Worm (Caenorhabditis elegans): ENCODE data around the gene ZK353.2.

Gene ZK353.2

ce11 chrIII:8358213-8358672, 40.3 kb upstream of the ZK353.2 start, which contains the start of the genes R05D3.8 and rfp-1 (continued):
- peak; percentile 84 for TF ChIP-seq hlh-30 (tag; optimal IDR thresholded peaks at IDR 0.05; ENCODE audit: insufficient read depth)
- TF ChIP-seq Y5F2A.4 (GFP tag; optimal IDR thresholded peaks at IDR 0.05): no peak
- TF ChIP-seq D1046.2 (GFP tag; IDR thresholded peaks at IDR 0.05): no peak
- TF ChIP-seq ama-1 (optimal IDR thresholded peaks at IDR 0.05): no peak
- peak; percentile 89 for TF ChIP-seq nhr-11 (tag; optimal IDR thresholded peaks at IDR 0.05)
- TF ChIP-seq lin-39 (tag; optimal IDR thresholded peaks at IDR 0.05): no peak
- TF ChIP-seq hmg-1.1 (GFP tag; IDR thresholded peaks at IDR 0.05): no peak; the same call in 1 of the 2 replicates
- peak in 1 of 2 experiments; percentile 99 for TF ChIP-seq unc-62 (GFP tag; optimal IDR thresholded peaks at IDR 0.05 in 1 of 2)
- no peak for TF ChIP-seq unc-62 (tag; optimal IDR thresholded peaks at IDR 0.05)
- TF ChIP-seq lin-1 (GFP tag; IDR thresholded peaks at IDR 0.05): 0 out of 2 replicates have a peak, but pooled peaks have one; percentile 27
- TF ChIP-seq hif-1 (tag; optimal IDR thresholded peaks at IDR 0.05): peak in 1 of 2 experiments; percentile 54
- TF ChIP-seq zip-2 (tag; optimal IDR thresholded peaks at IDR 0.05): no peak
- no peak for TF ChIP-seq daf-16 (GFP tag; optimal IDR thresholded peaks at IDR 0.05)
- TF ChIP-seq daf-16 (tag; optimal IDR thresholded peaks at IDR 0.05): peak; percentile 51
- TF ChIP-seq set-16 (GFP tag; IDR thresholded peaks at IDR 0.05): no peak
- TF ChIP-seq ZK546.5 (tag; optimal IDR thresholded peaks at IDR 0.05): peak in 1 of 2 experiments; percentile 19
- TF ChIP-seq duxl-1 (tag; optimal IDR thresholded peaks at IDR 0.05; ENCODE audit: poor library complexity): peak; percentile 6
- no peak for TF ChIP-seq zag-1 (tag; optimal IDR thresholded peaks at IDR 0.05)
- TF ChIP-seq madf-5 (GFP tag; IDR thresholded peaks at IDR 0.05): no peak
- TF ChIP-seq rbr-2 (tag; optimal IDR thresholded peaks at IDR 0.05): peak; percentile 43
- no peak for TF ChIP-seq unc-39 (tag; optimal IDR thresholded peaks at IDR 0.05)
- TF ChIP-seq dmd-8 (GFP tag; IDR thresholded peaks at IDR 0.05): no peak
- no peak; the same call in 1 of the 2 replicates for TF ChIP-seq Y48G9A.11 (GFP tag; IDR thresholded peaks at IDR 0.05)
- no peak for TF ChIP-seq egl-27 (tag; optimal IDR thresholded peaks at IDR 0.05)
- no peak for TF ChIP-seq F49E8.2 (tag; optimal IDR thresholded peaks at IDR 0.05; ENCODE audit: borderline replicate concordance)
- TF ChIP-seq mep-1 (tag; optimal IDR thresholded peaks at IDR 0.05): peak; percentile 87
- no peak for TF ChIP-seq egl-43 (GFP tag; IDR thresholded peaks at IDR 0.05)
- TF ChIP-seq arid-1 (GFP tag; conservative IDR thresholded peaks at IDR 0.05): peak; percentile 67; the same call in 1 of the 2 replicates
- TF ChIP-seq nhr-77 (tag; optimal IDR thresholded peaks at IDR 0.05): peak; percentile 91
- no peak for TF ChIP-seq ceh-62 (tag; optimal IDR thresholded peaks at IDR 0.05)
- TF ChIP-seq aha-1 (tag): peak; percentile 44
- TF ChIP-seq sdz-12 (GFP tag; optimal IDR thresholded peaks at IDR 0.05): no peak
- TF ChIP-seq lin-38 (GFP tag; IDR thresholded peaks at IDR 0.05): peak; percentile 65
- peak; percentile 76 for TF ChIP-seq nhr-25 (tag; optimal IDR thresholded peaks at IDR 0.05; ENCODE audit: borderline replicate concordance, insufficient read depth)
- TF ChIP-seq pqm-1 (tag; optimal IDR thresholded peaks at IDR 0.05): peak; percentile 3
- TF ChIP-seq skn-1 (tag; optimal IDR thresholded peaks at IDR 0.05): no peak
- peak; percentile 89 for TF ChIP-seq mes-2 (tag; optimal IDR thresholded peaks at IDR 0.05; ENCODE audit: poor library complexity, severe bottlenecking)
- TF ChIP-seq Y75B8A.6 (GFP tag; IDR thresholded peaks at IDR 0.05): no peak
- no peak for TF ChIP-seq F44E2.7 (GFP tag; IDR thresholded peaks at IDR 0.05)
- TF ChIP-seq zfp-2 (tag; optimal IDR thresholded peaks at IDR 0.05): no peak
- TF ChIP-seq hlh-11 (tag; optimal IDR thresholded peaks at IDR 0.05): peak; percentile 60
- TF ChIP-seq lin-15B (tag; optimal IDR thresholded peaks at IDR 0.05): peak; percentile 49
- TF ChIP-seq nhr-237 (tag; optimal IDR thresholded peaks at IDR 0.05): no peak
- TF ChIP-seq lim-7 (GFP tag; IDR thresholded peaks at IDR 0.05): no peak
- no peak for TF ChIP-seq ztf-11 (tag; optimal IDR thresholded peaks at IDR 0.05)
- TF ChIP-seq fos-1 (tag; optimal IDR thresholded peaks at IDR 0.05): no peak
- no peak for TF ChIP-seq nhr-42 (GFP tag; IDR thresholded peaks at IDR 0.05)
- no peak for TF ChIP-seq lir-3 (tag; optimal IDR thresholded peaks at IDR 0.05)
- TF ChIP-seq fkh-10 (GFP tag; optimal IDR thresholded peaks at IDR 0.05): peak; percentile 36
- TF ChIP-seq lin-13 (GFP tag; optimal IDR thresholded peaks at IDR 0.05): peak; percentile 88
- peak in 1 of 2 experiments; percentile 28 for TF ChIP-seq mdl-1 (tag; optimal IDR thresholded peaks at IDR 0.05)
- TF ChIP-seq dpl-1 (GFP tag; optimal IDR thresholded peaks at IDR 0.05): peak; percentile 87
